Fruit fly (Drosophila melanogaster) whole organism, prepupa: ENCODE measurements around the gene CG4455.

ENCODE experiments used
- Blimp-1 ChIP-seq: fragments of 200-800 bp; sonication (Bioruptor generic); optimal IDR thresholded peaks from 3 replicates; lab custom pipeline; 2017; ENCODE audit warnings: missing biosample characterization, missing genetic modification characterization, mild to moderate bottlenecking, moderate library complexity, missing genetic modification reagents
- CG10631 ChIP-seq: fragments of 200-800 bp; sonication (Bioruptor generic); optimal IDR thresholded peaks from 2 replicates; lab custom pipeline; 2016; ENCODE audit warnings: missing biosample characterization, missing genetic modification characterization
- CG10669 ChIP-seq: fragments of 200-800 bp; sonication (Bioruptor generic); optimal IDR thresholded peaks from 3 replicates; lab custom pipeline; 2018; ENCODE audit warnings: missing biosample characterization, mild to moderate bottlenecking, missing genetic modification characterization, moderate library complexity
- CG11294 ChIP-seq: fragments of 200-800 bp; sonication (Bioruptor generic); IDR thresholded peaks from 2 replicates; pipeline ENCODE4 v1.3.6; 2022; ENCODE audit warnings: missing biosample characterization, missing genetic modification characterization
- CG11902 ChIP-seq: fragments of 200-800 bp; sonication (Bioruptor generic); optimal IDR thresholded peaks from 3 replicates; lab custom pipeline; 2016; ENCODE audit warnings: missing biosample characterization, missing genetic modification characterization
- CG15336 ChIP-seq: fragments of 200-800 bp; sonication (Bioruptor generic); IDR thresholded peaks from 2 replicates; pipeline ENCODE4 v1.3.6; 2022; ENCODE audit warnings: missing biosample characterization, missing genetic modification characterization
- CG16779 ChIP-seq: fragments of 200-800 bp; sonication (Bioruptor generic); optimal IDR thresholded peaks from 3 replicates; lab custom pipeline; 2017; ENCODE audit warnings: missing biosample characterization, mild to moderate bottlenecking, missing genetic modification characterization
- CG3032 ChIP-seq: fragments of 200-800 bp; optimal IDR thresholded peaks from 2 replicates; lab custom pipeline; 2019; ENCODE audit warnings: missing biosample characterization, mild to moderate bottlenecking, missing genetic modification characterization, moderate library complexity
- CG31627 ChIP-seq: fragments of 200-800 bp; sonication (Bioruptor generic); optimal IDR thresholded peaks from 3 replicates; lab custom pipeline; 2016; ENCODE audit warnings: missing biosample characterization, missing genetic modification characterization
- CG32006 ChIP-seq: fragments of 200-800 bp; sonication (Bioruptor generic); optimal IDR thresholded peaks from 3 replicates; lab custom pipeline; 2017; ENCODE audit warnings: missing biosample characterization, mild to moderate bottlenecking, missing genetic modification characterization
- CG34406 ChIP-seq: fragments of 200-800 bp; sonication (Bioruptor generic); optimal IDR thresholded peaks from 3 replicates; lab custom pipeline; 2016; ENCODE audit warnings: missing biosample characterization, missing genetic modification characterization
- CG6163 ChIP-seq: fragments of 200-800 bp; sonication (Bioruptor generic); IDR thresholded peaks from 3 replicates; pipeline ENCODE4 v1.3.6; 2022; ENCODE audit warnings: missing biosample characterization, missing genetic modification characterization
- CG6792 ChIP-seq: fragments of 200-800 bp; sonication (Bioruptor generic); optimal IDR thresholded peaks from 3 replicates; lab custom pipeline; 2016; ENCODE audit warnings: missing biosample characterization, missing genetic modification characterization
- CG6854 ChIP-seq: fragments of 200-800 bp; sonication (Bioruptor generic); optimal IDR thresholded peaks from 2 replicates; lab custom pipeline; 2017; ENCODE audit warnings: missing biosample characterization, mild to moderate bottlenecking, missing genetic modification characterization
- CG7368 ChIP-seq: fragments of 200-800 bp; sonication (Bioruptor generic); optimal IDR thresholded peaks from 3 replicates; lab custom pipeline; 2016; ENCODE audit warnings: missing biosample characterization, missing genetic modification characterization
- CG8119 ChIP-seq: fragments of 200-800 bp; sonication (Bioruptor generic); IDR thresholded peaks from 3 replicates; pipeline ENCODE4 v1.3.6; 2022; ENCODE audit warnings: missing biosample characterization, missing genetic modification characterization
- CG8319 ChIP-seq: fragments of 200-800 bp; sonication (Bioruptor generic); optimal IDR thresholded peaks from 3 replicates; lab custom pipeline; 2016; ENCODE audit warnings: missing biosample characterization, missing genetic modification characterization
- CG8632 ChIP-seq: fragments of 200-800 bp; sonication (Bioruptor generic); optimal IDR thresholded peaks from 3 replicates; lab custom pipeline; 2016; ENCODE audit warnings: missing biosample characterization, missing genetic modification characterization
- CG9139 ChIP-seq: fragments of 200-800 bp; sonication (Bioruptor generic); optimal IDR thresholded peaks from 3 replicates; lab custom pipeline; 2017; ENCODE audit warnings: missing biosample characterization, mild to moderate bottlenecking, missing genetic modification characterization
- Eip78C ChIP-seq: fragments of 200-800 bp; sonication (Bioruptor generic); peaks from one replicate; lab custom pipeline; 2016; ENCODE audit warnings: missing biosample characterization, missing genetic modification characterization
- Eip93F ChIP-seq: fragments of 200-800 bp; sonication (Bioruptor generic); optimal IDR thresholded peaks from 2 replicates; lab custom pipeline; 2016; ENCODE audit warnings: missing biosample characterization, mild to moderate bottlenecking, missing genetic modification characterization
- Ets21C ChIP-seq: fragments of 200-800 bp; sonication (Bioruptor generic); optimal IDR thresholded peaks from 3 replicates; lab custom pipeline; 2016; ENCODE audit warnings: missing biosample characterization, missing genetic modification characterization
- Ets96B ChIP-seq: fragments of 200-800 bp; optimal IDR thresholded peaks from 2 replicates; lab custom pipeline; 2019; ENCODE audit warnings: missing biosample characterization, mild to moderate bottlenecking, missing genetic modification characterization, moderate library complexity
- Gug ChIP-seq: fragments of 200-800 bp; sonication (Bioruptor generic); IDR thresholded peaks from 2 replicates; pipeline ENCODE4 v1.3.6; 2022; ENCODE audit warnings: missing biosample characterization, missing genetic modification characterization
- Hr39 ChIP-seq: fragments of 200-800 bp; sonication (Bioruptor generic); optimal IDR thresholded peaks from 2 replicates; lab custom pipeline; 2016; ENCODE audit warnings: missing biosample characterization, missing genetic modification characterization
- Hr4 ChIP-seq: fragments of 200-800 bp; sonication (Bioruptor generic); optimal IDR thresholded peaks from 3 replicates; lab custom pipeline; 2016; ENCODE audit warnings: missing biosample characterization, missing genetic modification characterization
- Lpt ChIP-seq: fragments of 200-800 bp; sonication (Bioruptor generic); optimal IDR thresholded peaks from 3 replicates; lab custom pipeline; 2016; ENCODE audit warnings: missing biosample characterization, missing genetic modification characterization
- Met ChIP-seq: fragments of 200-800 bp; sonication (Bioruptor generic); optimal IDR thresholded peaks from 3 replicates; lab custom pipeline; 2016; ENCODE audit warnings: missing biosample characterization, missing genetic modification characterization
- OdsH ChIP-seq: fragments of 200-800 bp; sonication (Bioruptor generic); optimal IDR thresholded peaks from 3 replicates; lab custom pipeline; 2016; ENCODE audit warnings: missing biosample characterization, missing genetic modification characterization
- Smox ChIP-seq: fragments of 200-800 bp; sonication (Bioruptor generic); optimal IDR thresholded peaks from 3 replicates; lab custom pipeline; 2016; ENCODE audit warnings: missing biosample characterization, missing genetic modification characterization
- Sox102F ChIP-seq: fragments of 200-800 bp; sonication (Bioruptor generic); optimal IDR thresholded peaks from 2 replicates; lab custom pipeline; 2016; ENCODE audit warnings: missing biosample characterization, mild to moderate bottlenecking, missing genetic modification characterization
- Sox14 ChIP-seq: fragments of 200-800 bp; sonication (Bioruptor generic); optimal IDR thresholded peaks from 3 replicates; lab custom pipeline; 2016; ENCODE audit warnings: missing biosample characterization, missing genetic modification characterization
- Sox15 ChIP-seq: fragments of 200-800 bp; sonication (Bioruptor generic); optimal IDR thresholded peaks from 3 replicates; lab custom pipeline; 2016; ENCODE audit warnings: missing biosample characterization, missing genetic modification characterization
- achi ChIP-seq: fragments of 200-800 bp; sonication (Bioruptor generic); optimal IDR thresholded peaks from 3 replicates; lab custom pipeline; 2016; ENCODE audit warnings: missing biosample characterization, missing genetic modification characterization
- acj6 ChIP-seq: fragments of 200-800 bp; sonication (Bioruptor generic); optimal IDR thresholded peaks from 3 replicates; lab custom pipeline; 2016; ENCODE audit warnings: missing biosample characterization, missing genetic modification characterization
- cyc ChIP-seq: fragments of 200-800 bp; sonication (Bioruptor generic); optimal IDR thresholded peaks from 3 replicates; lab custom pipeline; 2016; ENCODE audit warnings: missing biosample characterization, missing genetic modification characterization
- dac ChIP-seq: fragments of 200-800 bp; sonication (Bioruptor generic); optimal IDR thresholded peaks from 2 replicates; lab custom pipeline; 2017; ENCODE audit warnings: missing biosample characterization, mild to moderate bottlenecking, missing genetic modification characterization
- dsx ChIP-seq: fragments of 200-800 bp; optimal IDR thresholded peaks from 3 replicates; lab custom pipeline; 2019; ENCODE audit warnings: missing biosample characterization, mild to moderate bottlenecking, missing genetic modification characterization, moderate library complexity; ENCODE audit not compliant: poor library complexity, severe bottlenecking
- eg ChIP-seq: fragments of 200-800 bp; sonication (Bioruptor generic); IDR thresholded peaks from 3 replicates; pipeline ENCODE4 v1.3.6; 2022; ENCODE audit warnings: missing biosample characterization, missing genetic modification characterization
- esn ChIP-seq: fragments of 200-800 bp; sonication (Bioruptor generic); optimal IDR thresholded peaks from 2 replicates; lab custom pipeline; 2016; ENCODE audit warnings: missing biosample characterization, mild to moderate bottlenecking, missing genetic modification characterization, moderate library complexity
- lz ChIP-seq: fragments of 200-800 bp; sonication (Bioruptor generic); optimal IDR thresholded peaks from 3 replicates; lab custom pipeline; 2016; ENCODE audit warnings: missing biosample characterization, missing genetic modification characterization
- net ChIP-seq: fragments of 200-800 bp; sonication (Bioruptor generic); optimal IDR thresholded peaks from 3 replicates; lab custom pipeline; 2016; ENCODE audit warnings: missing biosample characterization, missing genetic modification characterization
- pdm3 ChIP-seq: fragments of 200-800 bp; sonication (Bioruptor generic); optimal IDR thresholded peaks from 3 replicates; lab custom pipeline; 2016; ENCODE audit warnings: missing biosample characterization, missing genetic modification characterization
- salr ChIP-seq, 2 experiments: fragments of 200-800 bp; sonication (Bioruptor generic); optimal IDR thresholded peaks; 3 replicates each; lab custom pipeline; 2016 to 2018; ENCODE audit warnings: missing biosample characterization in 2 of 2, missing genetic modification characterization in 2 of 2, mild to moderate bottlenecking in 1 of 2
- spab ChIP-seq: fragments of 200-800 bp; sonication (Bioruptor generic); optimal IDR thresholded peaks from 2 replicates; lab custom pipeline; 2017; ENCODE audit warnings: missing biosample characterization, mild to moderate bottlenecking, missing genetic modification characterization, missing genetic modification reagents
- svp ChIP-seq: fragments of 200-800 bp; sonication (Bioruptor generic); peaks from one replicate; lab custom pipeline; 2016; ENCODE audit warnings: missing biosample characterization, missing genetic modification characterization

The CG4455 gene

DNA sequence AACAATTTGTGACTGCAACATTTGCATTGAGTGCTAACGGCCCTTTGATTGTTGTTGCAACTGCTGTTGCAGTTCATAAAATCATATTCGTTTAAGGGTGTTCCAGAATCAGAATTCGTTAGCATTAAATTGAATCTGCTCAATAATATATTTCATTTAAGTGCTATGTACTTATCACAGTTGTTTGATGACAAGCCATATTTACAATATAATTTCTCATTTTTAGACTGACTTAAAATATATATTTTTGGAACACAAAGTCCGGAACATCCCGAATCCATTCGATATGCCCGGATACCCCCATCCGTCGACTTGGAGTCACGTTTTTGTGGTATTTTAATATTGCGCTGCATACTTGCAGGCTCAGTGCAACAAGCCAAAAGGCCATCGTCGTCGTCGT, 38.1 kb downstream of the CG4455 start (continued):
- TF ChIP-seq CG8632 (GFP tag; lab: Kevin White, UChicago) (peak; percentile 6), Sox14 (no peak), Ets21C (GFP tag; lab: Kevin White, UChicago) (no peak), CG11294 (no peak), achi (GFP tag; lab: Kevin White, UChicago) (no peak), cyc (GFP tag; lab: Kevin White, UChicago) (no peak), lz (GFP tag; lab: Kevin White, UChicago) (peak; percentile 21), CG15336 (GFP tag; lab: Robert Waterston, UW) (no peak), CG6792 (no peak), CG7368 (no peak), Smox (GFP tag; lab: Kevin White, UChicago) (peak; percentile 6), CG31627 (GFP tag; lab: Kevin White, UChicago) (peak; percentile 37), eg (GFP tag; lab: Robert Waterston, UW) (no peak), CG3032 (tag; lab: Kevin White, UChicago) (no peak), salr (GFP tag; optimal IDR thresholded peaks at IDR 0.05; lab: Kevin White, UChicago) (no peak), CG8319 (no peak), Sox15 (GFP tag; lab: Kevin White, UChicago) (no peak), CG10631 (GFP tag; lab: Kevin White, UChicago) (peak; percentile 4), dsx (no peak)

DNA sequence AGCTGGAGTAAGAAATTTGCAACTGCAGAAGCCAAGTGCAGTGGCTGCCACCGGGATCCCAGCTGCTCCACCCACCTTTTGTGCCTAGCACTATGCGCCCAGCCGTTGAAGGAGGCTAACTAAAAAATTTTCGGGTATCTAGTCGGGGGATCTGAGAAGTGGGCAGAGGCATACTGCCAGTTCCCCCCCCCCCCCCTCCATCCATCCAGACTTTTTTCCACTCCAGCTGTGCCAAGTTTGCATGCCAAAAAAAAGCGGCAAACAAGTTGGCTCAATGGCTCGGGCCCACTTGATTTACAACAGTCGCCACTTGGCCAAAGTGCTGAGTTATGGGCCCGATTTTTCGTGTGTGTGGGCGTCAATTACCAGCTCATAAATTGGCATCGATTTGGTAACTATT, 44.8 kb downstream of the CG4455 start:
- TF ChIP-seq CG11902 (GFP tag; lab: Kevin White, UChicago) (no peak), esn (GFP tag; lab: Kevin White, UChicago) (no peak), Eip78C (GFP tag; lab: Kevin White, UChicago) (no peak)

DNA sequence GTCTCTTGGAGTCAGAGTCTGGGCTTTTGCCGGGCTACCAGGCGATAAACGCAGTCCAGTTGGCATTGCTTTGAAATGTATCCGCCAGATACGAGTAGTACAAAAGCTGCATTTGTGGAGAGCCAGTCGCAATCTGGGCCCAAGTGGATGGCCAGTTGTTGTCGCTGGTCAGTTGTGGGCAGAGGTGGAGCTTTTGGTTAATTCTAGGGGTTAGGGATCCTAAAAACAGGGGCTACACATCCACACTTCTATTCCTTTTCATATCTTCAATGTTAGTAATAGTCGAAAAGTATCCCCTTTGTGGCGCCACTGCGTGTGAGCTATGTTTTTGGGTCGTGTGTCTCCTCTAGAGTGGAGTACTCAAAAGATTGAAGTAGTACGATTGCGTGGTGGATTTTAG, 49.8 kb downstream of the CG4455 start:
- TF ChIP-seq Met (no peak), CG7368 (no peak), CG9139 (GFP tag; lab: Kevin White, UChicago) (no peak), Gug (no peak), CG6163 (GFP tag; lab: Robert Waterston, UW) (peak; percentile 79), CG15336 (GFP tag; lab: Robert Waterston, UW) (peak; percentile 43; the same call in 1 of the 2 replicates), dac (no peak), CG11294 (no peak), Hr4 (GFP tag; lab: Kevin White, UChicago) (peak; percentile 21), Hr39 (GFP tag; lab: Kevin White, UChicago) (no peak), eg (GFP tag; lab: Robert Waterston, UW) (peak; percentile 62; the same call in 1 of the 3 replicates), Sox15 (GFP tag; lab: Kevin White, UChicago) (no peak), Sox102F (GFP tag; lab: Kevin White, UChicago) (no peak), dsx (no peak), CG8632 (GFP tag; lab: Kevin White, UChicago) (no peak), Sox14 (no peak), esn (GFP tag; lab: Kevin White, UChicago) (no peak), Smox (GFP tag; lab: Kevin White, UChicago) (peak; percentile 0), Lpt (no peak), CG31627 (GFP tag; lab: Kevin White, UChicago) (no peak), CG10669 (GFP tag; lab: Kevin White, UChicago) (peak; percentile 14), OdsH (peak; percentile 29), achi (GFP tag; lab: Kevin White, UChicago) (no peak), CG32006 (GFP tag; lab: Kevin White, UChicago) (peak; percentile 33), cyc (GFP tag; lab: Kevin White, UChicago) (peak; percentile 33), pdm3 (peak; percentile 10), Blimp-1 (no peak), svp (peak; percentile 68), lz (GFP tag; lab: Kevin White, UChicago) (no peak), net (GFP tag; lab: Kevin White, UChicago) (peak; percentile 13), CG8119 (GFP tag; lab: Robert Waterston, UW) (no peak; the same call in 2 of the 3 replicates), CG16779 (tag; lab: Kevin White, UChicago) (no peak), Ets96B (tag; lab: Kevin White, UChicago) (peak; percentile 6), acj6 (no peak), CG34406 (GFP tag; lab: Kevin White, UChicago) (no peak), CG6854 (GFP tag; lab: Kevin White, UChicago) (no peak), CG3032 (tag; lab: Kevin White, UChicago) (no peak), Ets21C (GFP tag; lab: Kevin White, UChicago) (no peak), Eip93F (GFP tag; lab: Kevin White, UChicago) (no peak), CG6792 (no peak), Eip78C (GFP tag; lab: Kevin White, UChicago) (peak; percentile 67), CG8319 (no peak), spab (GFP tag; lab: Kevin White, UChicago) (peak; percentile 5)
